Fruit fly (Drosophila melanogaster): Measurements from ENCODE around the gene CG11986.

- TF ChIP-seq psq (optimal IDR thresholded peaks at IDR 0.05) (no peak), insv (optimal IDR thresholded peaks at IDR 0.05) (no peak), h (optimal IDR thresholded peaks at IDR 0.05) (no peak), Myc (optimal IDR thresholded peaks at IDR 0.05) (no peak)
Measured at dm6 chr3R:8968837-8969236, 46.4 kb upstream of the CG11986 start.
